Fruit fly (Drosophila melanogaster) whole organism, embryonic: ENCODE measurements around the gene gig.

Source experiments
- Asciz ChIP-seq: fragments of 200-800 bp; sonication (Bioruptor generic); optimal IDR thresholded peaks from 2 replicates; lab custom pipeline; 2017; ENCODE audit warnings: missing biosample characterization, mild to moderate bottlenecking, missing genetic modification characterization, missing genetic modification reagents
- B-H1 ChIP-seq: fragments of 200-800 bp; sonication (Bioruptor generic); IDR thresholded peaks from 3 replicates; pipeline ENCODE4 v1.3.6; 2022; ENCODE audit warnings: missing biosample characterization, missing genetic modification characterization
- CG10209 ChIP-seq: fragments of 200-800 bp; sonication (Bioruptor generic); optimal IDR thresholded peaks from 3 replicates; lab custom pipeline; 2017; ENCODE audit warnings: missing biosample characterization, mild to moderate bottlenecking, missing genetic modification characterization, missing genetic modification reagents
- CG11696 ChIP-seq: fragments of 200-800 bp; sonication (Bioruptor generic); IDR thresholded peaks from 2 replicates; pipeline ENCODE4 v1.3.6; 2022; ENCODE audit warnings: missing biosample characterization, missing genetic modification characterization
- CG12219 ChIP-seq: fragments of 200-800 bp; sonication (Bioruptor generic); optimal IDR thresholded peaks from 3 replicates; lab custom pipeline; 2018; ENCODE audit warnings: missing biosample characterization, mild to moderate bottlenecking, missing genetic modification characterization
- CG12942 ChIP-seq: fragments of 200-800 bp; sonication (Bioruptor generic); optimal IDR thresholded peaks from 3 replicates; lab custom pipeline; 2016; ENCODE audit warnings: missing biosample characterization, missing genetic modification characterization
- CG14667 ChIP-seq: fragments of 200-800 bp; sonication (Bioruptor generic); IDR thresholded peaks from 2 replicates; pipeline ENCODE4 v1.3.6; 2022; ENCODE audit warnings: missing biosample characterization, missing genetic modification characterization
- CG16779 ChIP-seq: fragments of 200-800 bp; sonication (Bioruptor generic); IDR thresholded peaks from 2 replicates; pipeline ENCODE4 v1.3.6; 2022; ENCODE audit warnings: missing biosample characterization, missing genetic modification characterization
- CG1832 ChIP-seq: fragments of 200-800 bp; sonication (Bioruptor generic); optimal IDR thresholded peaks from 2 replicates; lab custom pipeline; 2017; ENCODE audit warnings: missing biosample characterization, mild to moderate bottlenecking, missing genetic modification characterization, inconsistent platforms
- CG2120 ChIP-seq: fragments of 200-800 bp; sonication (Bioruptor generic); optimal IDR thresholded peaks from 3 replicates; lab custom pipeline; 2016; ENCODE audit warnings: missing biosample characterization, missing genetic modification characterization
- CG3281 ChIP-seq: fragments of 200-800 bp; sonication (Bioruptor generic); optimal IDR thresholded peaks from 3 replicates; lab custom pipeline; 2017; ENCODE audit warnings: missing biosample characterization, mild to moderate bottlenecking, missing genetic modification characterization
- CG33557 ChIP-seq: fragments of 200-800 bp; sonication (Bioruptor generic); optimal IDR thresholded peaks from 2 replicates; lab custom pipeline; 2019; ENCODE audit warnings: missing biosample characterization, mild to moderate bottlenecking, missing genetic modification characterization, moderate library complexity
- CG34376 ChIP-seq: fragments of 200-800 bp; sonication (Bioruptor generic); optimal IDR thresholded peaks from 2 replicates; lab custom pipeline; 2018; ENCODE audit warnings: missing biosample characterization, mild to moderate bottlenecking, missing genetic modification characterization
- CG4617 ChIP-seq: fragments of 200-800 bp; sonication (Bioruptor generic); optimal IDR thresholded peaks from 3 replicates; lab custom pipeline; 2016; ENCODE audit warnings: missing biosample characterization, missing genetic modification characterization, borderline replicate concordance
- CG4707 ChIP-seq: fragments of 200-800 bp; sonication (Bioruptor generic); optimal IDR thresholded peaks from 2 replicates; lab custom pipeline; 2018; ENCODE audit warnings: missing biosample characterization, mild to moderate bottlenecking, missing genetic modification characterization, moderate library complexity
- CG6654 ChIP-seq: fragments of 200-800 bp; sonication (Bioruptor generic); optimal IDR thresholded peaks from 2 replicates; lab custom pipeline; 2017; ENCODE audit warnings: missing biosample characterization, mild to moderate bottlenecking, missing genetic modification characterization
- CG7745 ChIP-seq: fragments of 200-800 bp; sonication (Bioruptor generic); optimal IDR thresholded peaks from 2 replicates; lab custom pipeline; 2018; ENCODE audit warnings: missing biosample characterization, mild to moderate bottlenecking, missing genetic modification characterization, moderate library complexity
- CG8290 ChIP-seq, 3 experiments: fragments of 200-800 bp; sonication (Bioruptor generic); optimal IDR thresholded peaks; 2 replicates each; lab custom pipeline; 2016 to 2019; ENCODE audit warnings: missing biosample characterization in 3 of 3, missing genetic modification characterization in 3 of 3, mild to moderate bottlenecking in 2 of 3, moderate library complexity in 1 of 3
- CG8944 ChIP-seq: fragments of 200-800 bp; sonication (Bioruptor generic); optimal IDR thresholded peaks from 3 replicates; lab custom pipeline; 2016; ENCODE audit warnings: missing biosample characterization, missing genetic modification characterization
- CG9727 ChIP-seq: fragments of 200-800 bp; sonication (Bioruptor generic); optimal IDR thresholded peaks from 3 replicates; lab custom pipeline; 2017; ENCODE audit warnings: missing biosample characterization, mild to moderate bottlenecking, missing genetic modification characterization
- CG9817 ChIP-seq: fragments of 200-800 bp; sonication (Bioruptor generic); optimal IDR thresholded peaks from 2 replicates; lab custom pipeline; 2018; ENCODE audit warnings: missing biosample characterization, mild to moderate bottlenecking, missing genetic modification characterization, moderate library complexity
- CTCF ChIP-seq: fragments of 200-800 bp; sonication (Bioruptor generic); optimal IDR thresholded peaks from 2 replicates; lab custom pipeline; 2017; ENCODE audit warnings: missing biosample characterization, mild to moderate bottlenecking, missing genetic modification characterization, moderate library complexity
- CoRest ChIP-seq: fragments of 200-800 bp; sonication (Bioruptor generic); optimal IDR thresholded peaks from 3 replicates; lab custom pipeline; 2018; ENCODE audit warnings: missing biosample characterization, mild to moderate bottlenecking, missing genetic modification characterization, moderate library complexity
- Dfd ChIP-seq, 2 experiments: fragments of >200 bp; optimal IDR thresholded peaks; 2 replicates each; lab custom pipeline; 2017; ENCODE audit warnings: missing biosample characterization in 2 of 2, missing genetic modification characterization in 2 of 2
- ERR ChIP-seq: fragments of 200-800 bp; sonication (Bioruptor generic); optimal IDR thresholded peaks from 2 replicates; lab custom pipeline; 2016; ENCODE audit warnings: missing biosample characterization, missing genetic modification characterization
- Hr51 ChIP-seq, 2 experiments: fragments of 200-800 bp; sonication (Bioruptor generic); optimal IDR thresholded peaks; 2 replicates in 1 of 2; 3 replicates in 1 of 2; lab custom pipeline; 2016 to 2018; ENCODE audit warnings: missing biosample characterization in 2 of 2, missing genetic modification characterization in 2 of 2, mild to moderate bottlenecking in 1 of 2, moderate library complexity in 1 of 2
- Lim3 ChIP-seq: fragments of 200-800 bp; sonication (Bioruptor generic); IDR thresholded peaks from 2 replicates; pipeline ENCODE4 v1.3.6; 2022; ENCODE audit warnings: missing biosample characterization, missing genetic modification characterization
- Max ChIP-seq: fragments of 200-800 bp; sonication (Bioruptor generic); optimal IDR thresholded peaks from 2 replicates; lab custom pipeline; 2016; ENCODE audit warnings: missing biosample characterization, mild to moderate bottlenecking, missing genetic modification characterization
- NFAT ChIP-seq: fragments of 200-800 bp; sonication (Bioruptor generic); IDR thresholded peaks from 2 replicates; pipeline ENCODE4 v1.3.6; 2022; ENCODE audit warnings: missing biosample characterization, missing genetic modification characterization
- PHDP ChIP-seq: fragments of 200-800 bp; sonication (Bioruptor generic); optimal IDR thresholded peaks from 3 replicates; lab custom pipeline; 2018; ENCODE audit warnings: missing biosample characterization, mild to moderate bottlenecking, missing genetic modification characterization, moderate library complexity
- Ravus ChIP-seq: fragments of 200-800 bp; sonication (Bioruptor generic); IDR thresholded peaks from 2 replicates; pipeline ENCODE4 v1.3.6; 2022; ENCODE audit warnings: missing biosample characterization, missing genetic modification characterization
- Sin3A ChIP-seq: fragments of >200 bp; optimal IDR thresholded peaks from 2 replicates; lab custom pipeline; 2018
- Xrp1 ChIP-seq: fragments of 200-800 bp; sonication (Bioruptor generic); IDR thresholded peaks from 2 replicates; pipeline ENCODE4 v1.3.6; 2022; ENCODE audit warnings: missing biosample characterization, missing genetic modification characterization
- ato ChIP-seq: fragments of 200-800 bp; sonication (Bioruptor generic); IDR thresholded peaks from 2 replicates; pipeline ENCODE4 v1.3.6; 2022; ENCODE audit warnings: missing biosample characterization, missing genetic modification characterization; ENCODE audit not compliant: partially characterized antibody
- bowl ChIP-seq: fragments of 200-800 bp; sonication (Bioruptor generic); IDR thresholded peaks from 2 replicates; pipeline ENCODE4 v1.3.6; 2022; ENCODE audit warnings: missing biosample characterization, missing genetic modification characterization
- br ChIP-seq: fragments of >200 bp; optimal IDR thresholded peaks from 2 replicates; lab custom pipeline; 2017
- dmrt11E ChIP-seq: fragments of 200-800 bp; sonication (Bioruptor generic); optimal IDR thresholded peaks from 3 replicates; lab custom pipeline; 2018; ENCODE audit warnings: missing biosample characterization, mild to moderate bottlenecking, missing genetic modification characterization, moderate library complexity
- fd96Cb ChIP-seq: fragments of 200-800 bp; sonication (Bioruptor generic); optimal IDR thresholded peaks from 2 replicates; lab custom pipeline; 2018; ENCODE audit warnings: missing biosample characterization, mild to moderate bottlenecking, missing genetic modification characterization, moderate library complexity
- gcm ChIP-seq: fragments of 200-800 bp; sonication (Bioruptor generic); optimal IDR thresholded peaks from 2 replicates; lab custom pipeline; 2019; ENCODE audit warnings: missing biosample characterization, mild to moderate bottlenecking, missing genetic modification characterization, moderate library complexity
- grau ChIP-seq: fragments of 200-800 bp; optimal IDR thresholded peaks from 3 replicates; lab custom pipeline; 2019; ENCODE audit warnings: missing biosample characterization, mild to moderate bottlenecking, missing genetic modification characterization, moderate library complexity
- jumu ChIP-seq: fragments of 200-800 bp; sonication (Bioruptor generic); optimal IDR thresholded peaks from 3 replicates; lab custom pipeline; 2016; ENCODE audit warnings: missing biosample characterization, missing genetic modification characterization
- pan ChIP-seq, 4 experiments: fragments of >200 bp in 3 of 4; fragments of 200-800 bp in 1 of 4; sonication (Bioruptor generic) in 1 of 4; optimal IDR thresholded peaks in 3 of 4; IDR thresholded peaks in 1 of 4; 2 replicates each; pipeline versions ENCODE4 v1.3.6 to Lab custom; 2017 to 2022; ENCODE audit warnings: missing biosample characterization in 2 of 4, missing genetic modification characterization in 2 of 4, mixed read lengths in 1 of 4
- pb ChIP-seq: fragments of 200-800 bp; sonication (Bioruptor generic); optimal IDR thresholded peaks from 3 replicates; lab custom pipeline; 2016; ENCODE audit warnings: missing biosample characterization, missing genetic modification characterization
- row ChIP-seq: fragments of 200-800 bp; sonication (Bioruptor generic); IDR thresholded peaks from 3 replicates; pipeline ENCODE4 v1.3.6; 2022; ENCODE audit warnings: missing biosample characterization, missing genetic modification characterization
- sd ChIP-seq: fragments of 200-800 bp; sonication (Bioruptor generic); optimal IDR thresholded peaks from 3 replicates; lab custom pipeline; 2018; ENCODE audit warnings: missing biosample characterization, mild to moderate bottlenecking, missing genetic modification characterization, moderate library complexity
- sens ChIP-seq: fragments of 200-800 bp; sonication (Bioruptor generic); peaks from one replicate; lab custom pipeline; 2016; ENCODE audit warnings: missing biosample characterization, missing genetic modification characterization
- sens-2 ChIP-seq: fragments of 200-800 bp; sonication (Bioruptor generic); IDR thresholded peaks from 2 replicates; pipeline ENCODE4 v1.3.6; 2022; ENCODE audit warnings: missing biosample characterization, missing genetic modification characterization
- sna ChIP-seq: fragments of 200-800 bp; sonication (Bioruptor generic); IDR thresholded peaks from 2 replicates; pipeline ENCODE4 v1.3.6; 2022; ENCODE audit warnings: missing biosample characterization, missing genetic modification characterization; ENCODE audit not compliant: partially characterized antibody
- tgo ChIP-seq: fragments of 200-800 bp; sonication (Bioruptor generic); IDR thresholded peaks from 3 replicates; pipeline ENCODE4 v1.3.6; 2022; ENCODE audit warnings: missing biosample characterization, missing genetic modification characterization
- tna ChIP-seq: fragments of 200-800 bp; sonication (Bioruptor generic); IDR thresholded peaks from 2 replicates; pipeline ENCODE4 v1.3.6; 2022; ENCODE audit warnings: missing biosample characterization, missing genetic modification characterization; ENCODE audit not compliant: partially characterized antibody
- tup ChIP-seq: fragments of 200-800 bp; sonication (Bioruptor generic); optimal IDR thresholded peaks from 2 replicates; lab custom pipeline; 2016; ENCODE audit warnings: missing biosample characterization, mild to moderate bottlenecking, missing genetic modification characterization, moderate library complexity

Gene gig

DNA sequence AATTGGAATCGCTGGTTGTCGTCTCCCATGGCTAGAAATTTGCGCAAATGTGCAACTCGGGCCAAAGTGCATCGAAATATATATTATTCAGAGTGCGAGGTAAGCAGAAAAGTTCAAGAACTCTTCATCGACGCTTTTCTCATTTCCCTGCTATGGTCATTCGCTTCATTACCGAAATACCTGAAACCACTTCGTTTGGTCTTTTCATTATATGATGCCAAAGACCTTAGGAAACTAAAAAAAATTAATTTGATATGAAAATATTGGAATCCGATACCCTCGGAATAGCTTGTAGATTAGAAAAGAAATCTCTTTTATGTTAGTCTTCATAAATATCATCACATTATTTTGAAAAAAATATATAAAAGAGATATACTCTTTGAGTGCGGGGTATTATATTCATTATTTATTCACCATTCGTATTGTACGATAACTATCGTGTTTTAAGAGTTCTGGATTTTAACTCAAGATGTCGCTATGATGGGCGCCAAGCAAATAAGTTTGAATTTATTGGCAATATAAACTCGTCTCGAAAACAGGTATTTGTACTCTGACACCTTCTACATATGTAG lies 16.1 kb upstream of the gig start, which contains the start of gene CG14187 (continued):
- TF ChIP-seq CG4707 (GFP tag; lab: Kevin White, UChicago) (no peak), sens-2 (GFP tag; lab: Robert Waterston, UW) (no peak), CG12219 (no peak), dmrt11E (no peak), CG6654 (GFP tag; lab: Kevin White, UChicago) (no peak), CG1832 (no peak), br (lab: Kevin White, UChicago) (no peak), CG34376 (GFP tag; lab: Kevin White, UChicago) (no peak), CG10209 (GFP tag; lab: Kevin White, UChicago) (no peak), CG2120 (GFP tag; lab: Kevin White, UChicago) (peak; percentile 34), CG12942 (GFP tag; lab: Kevin White, UChicago) (no peak), CG33557 (GFP tag; lab: Kevin White, UChicago) (no peak), CG9727 (no peak), CG11696 (GFP tag; lab: Robert Waterston, UW) (no peak), fd96Cb (tag; lab: Kevin White, UChicago) (no peak), CoRest (peak; percentile 17), CG8290 (GFP tag; optimal IDR thresholded peaks at IDR 0.05; lab: Kevin White, UChicago) (no peak), CG8290 (tag; optimal IDR thresholded peaks at IDR 0.05; lab: Kevin White, UChicago) (no peak), B-H1 (GFP tag; lab: Robert Waterston, UW) (no peak), CTCF (GFP tag; lab: Kevin White, UChicago) (peak; percentile 89), tup (GFP tag; lab: Kevin White, UChicago) (no peak), sna (GFP tag; lab: Robert Waterston, UW) (no peak), pan (optimal IDR thresholded peaks at IDR 0.05; lab: Kevin White, UChicago) (no peak), pan (GFP tag; optimal IDR thresholded peaks at IDR 0.05 in 1 of 2, IDR thresholded peaks at IDR 0.05 in 1 of 2) (no peak), NFAT (GFP tag; lab: Robert Waterston, UW) (no peak), Asciz (GFP tag; lab: Kevin White, UChicago) (no peak), tna (GFP tag; lab: Robert Waterston, UW) (no peak), CG14667 (no peak), CG16779 (GFP tag; lab: Robert Waterston, UW) (no peak), Ravus (GFP tag; lab: Robert Waterston, UW) (no peak), grau (tag; lab: Kevin White, UChicago) (no peak), row (peak; percentile 68), bowl (no peak), CG9817 (tag; lab: Kevin White, UChicago) (no peak), ERR (GFP tag; lab: Kevin White, UChicago) (no peak), gcm (no peak), sd (tag; lab: Kevin White, UChicago) (no peak), PHDP (tag; lab: Kevin White, UChicago) (peak; percentile 8), Sin3A (lab: Kevin White, UChicago) (no peak), CG4617 (no peak), Xrp1 (GFP tag; lab: Robert Waterston, UW) (peak; percentile 40; the same call in 1 of the 2 replicates), CG7745 (tag; lab: Kevin White, UChicago) (no peak), CG8944 (GFP tag; lab: Kevin White, UChicago) (no peak), sens (GFP tag; lab: Kevin White, UChicago) (no peak), Lim3 (GFP tag; lab: Robert Waterston, UW) (no peak), tgo (no peak), pb (no peak), CG3281 (GFP tag; lab: Kevin White, UChicago) (no peak), ato (no peak), Hr51 (GFP tag; optimal IDR thresholded peaks at IDR 0.05; lab: Kevin White, UChicago) (peak in 1 of 2 experiments; percentile 8), Max (GFP tag; lab: Kevin White, UChicago) (no peak), Dfd (GFP tag; optimal IDR thresholded peaks at IDR 0.05; lab: Kevin White, UChicago) (no peak), jumu (GFP tag; lab: Kevin White, UChicago) (no peak)
